Worm (Caenorhabditis elegans) whole organism, dauer: ENCODE measurements around the gene clec-251.

Experiments
- unc-62 ChIP-seq: sonication (generic microtip); optimal IDR thresholded peaks from 2 replicates; lab custom pipeline; 2017; ENCODE audit warnings: missing biosample characterization, missing genetic modification reagents, missing genetic modification characterization

The clec-251 gene

DNA sequence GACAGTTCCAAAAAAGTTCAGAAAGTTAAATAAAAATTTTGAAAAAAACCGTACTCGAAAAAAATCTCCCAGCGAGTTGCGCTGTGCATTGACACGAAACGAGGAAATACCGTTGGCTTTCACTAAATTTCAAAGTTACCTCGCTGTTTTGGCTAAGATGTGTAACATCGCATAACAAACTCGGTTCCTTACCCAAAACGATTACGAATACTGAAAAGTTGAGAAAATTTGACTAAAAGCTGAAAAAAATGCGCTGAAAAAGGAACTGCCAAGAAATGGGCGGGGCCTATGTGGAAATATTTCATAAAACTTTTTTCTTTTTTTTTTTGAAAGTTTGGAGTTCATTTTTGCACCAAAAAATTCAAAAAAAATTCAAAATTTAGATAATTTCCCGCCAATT is 27.4 kb downstream of the clec-251 start:
- no peak for TF ChIP-seq unc-62 (GFP tag; lab: Kevin White, UChicago)

DNA sequence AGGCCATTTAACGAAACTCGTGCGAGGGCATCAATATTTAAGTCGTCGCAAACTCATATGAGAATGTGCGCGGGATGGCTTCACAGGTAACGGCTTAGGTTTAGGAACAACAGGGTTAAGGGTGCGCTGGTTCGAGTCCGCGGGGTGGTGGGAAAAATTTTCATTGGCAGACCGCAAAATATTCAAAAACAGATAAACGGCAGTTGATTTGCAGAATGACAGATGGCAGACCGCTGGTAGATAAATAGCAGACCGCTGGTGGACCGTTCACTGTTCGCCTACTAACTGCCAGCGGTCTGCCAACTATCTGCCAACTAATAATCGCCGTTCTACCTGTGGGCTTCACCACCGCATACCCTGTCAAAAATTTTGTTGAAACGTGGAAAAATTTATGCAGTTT is 34.7 kb downstream of the clec-251 start:
- TF ChIP-seq unc-62 (GFP tag; lab: Kevin White, UChicago) = no peak

- no peak for TF ChIP-seq unc-62 (GFP tag; lab: Kevin White, UChicago)
Measured at ce11 chrV:18711362-18711761, 35.4 kb downstream of the clec-251 start.

DNA sequence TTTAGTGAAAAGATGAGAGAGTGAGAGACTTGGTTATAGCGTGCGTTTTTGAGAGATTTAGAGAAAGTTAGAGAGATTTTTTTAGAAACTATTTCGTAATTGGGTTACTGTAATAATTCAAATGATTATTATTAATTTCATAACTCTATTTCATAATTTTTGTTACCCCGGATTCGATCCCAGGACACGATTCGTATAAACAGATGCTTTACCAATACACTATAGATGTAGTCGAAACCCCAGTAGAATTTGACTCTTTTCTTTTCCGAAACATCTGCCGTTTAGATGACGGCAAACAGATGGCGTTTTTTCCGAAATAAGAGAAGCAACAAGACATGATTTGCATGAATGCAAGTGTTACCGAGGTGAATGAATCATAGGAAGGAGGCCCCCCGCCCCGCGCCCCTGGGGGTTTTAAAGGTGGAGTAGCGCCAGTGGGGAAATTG is 36.7 kb downstream of the clec-251 start:
- no peak for TF ChIP-seq unc-62 (GFP tag; lab: Kevin White, UChicago)

DNA sequence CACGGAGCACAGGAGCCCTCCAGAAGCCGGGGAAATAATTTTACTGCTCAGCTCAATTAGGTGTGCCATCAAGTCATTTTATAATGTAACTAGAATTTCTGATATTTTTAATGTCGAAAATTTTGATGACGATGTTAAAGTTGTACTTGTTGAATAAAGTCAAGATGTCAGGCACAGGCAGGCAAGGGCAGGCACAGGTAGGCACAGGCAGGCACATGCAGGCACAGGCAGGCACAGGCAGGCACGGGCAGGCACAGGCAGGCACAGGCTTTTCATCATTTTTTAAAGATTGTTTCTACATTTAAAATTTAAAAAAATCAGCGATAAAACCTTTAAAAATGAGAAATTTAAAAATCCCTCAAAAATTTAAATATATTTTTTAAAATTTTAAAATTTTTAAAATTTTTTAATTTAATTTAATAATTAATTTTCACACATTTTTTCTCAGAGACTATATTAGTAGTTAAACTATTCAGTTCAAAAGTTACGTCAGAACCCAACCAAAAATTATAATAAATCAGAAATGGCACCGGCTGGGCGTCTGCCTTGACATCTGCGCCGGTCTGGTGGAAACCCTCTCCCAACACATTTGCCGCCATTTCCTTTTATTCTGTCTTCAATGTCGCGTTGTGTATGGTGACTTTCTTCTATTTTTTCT is 37.5 kb downstream of the clec-251 start, which contains the start of gene Y17D7C.6:
Gene Y17D7C.6 (plus strand): TSS at position 608 of the 658 bp plus-strand sequence.
- no peak for TF ChIP-seq unc-62 (GFP tag; lab: Kevin White, UChicago)

- no peak for TF ChIP-seq unc-62 (GFP tag; lab: Kevin White, UChicago)
Measured at ce11 chrV:18708015-18708414, 38.8 kb downstream of the clec-251 start.

ce11 chrV:18706063-18706620 is 40.6 kb downstream of the clec-251 start, which contains the start of gene Y17D7C.1:
Y17D7C.1 (plus strand) TSS chrV:18706570.
- no peak for TF ChIP-seq unc-62 (GFP tag; lab: Kevin White, UChicago)

- no peak for TF ChIP-seq unc-62 (GFP tag; lab: Kevin White, UChicago)
Measured at ce11 chrV:18705319-18706062, 41.3 kb downstream of the clec-251 start.

- no peak for TF ChIP-seq unc-62 (GFP tag; lab: Kevin White, UChicago)
Measured at ce11 chrV:18701306-18701705, 45.5 kb downstream of the clec-251 start, which contains the start of gene Y69H2.9. Y69H2.9 (plus strand) TSS chrV:18701538.

- TF ChIP-seq unc-62 (GFP tag; lab: Kevin White, UChicago) = no peak
Measured at ce11 chrV:18699326-18699725, 47.5 kb downstream of the clec-251 start, which contains the start of gene nhr-241. nhr-241 (plus strand) TSS chrV:18699451.
